Fruit fly (Drosophila melanogaster): ENCODE data around the gene CG10171.

CG10171 gene

dm6 chr3L:13433522-13433921 is 45.8 kb upstream of the CG10171 start (continued):
- TF ChIP-seq CG12769 (tag; optimal IDR thresholded peaks at IDR 0.05) (no peak), sna (GFP tag; IDR thresholded peaks at IDR 0.05; ENCODE audit: partially characterized antibody) (peak; percentile 43), CG2116 (GFP tag; optimal IDR thresholded peaks at IDR 0.05) (no peak)

DNA sequence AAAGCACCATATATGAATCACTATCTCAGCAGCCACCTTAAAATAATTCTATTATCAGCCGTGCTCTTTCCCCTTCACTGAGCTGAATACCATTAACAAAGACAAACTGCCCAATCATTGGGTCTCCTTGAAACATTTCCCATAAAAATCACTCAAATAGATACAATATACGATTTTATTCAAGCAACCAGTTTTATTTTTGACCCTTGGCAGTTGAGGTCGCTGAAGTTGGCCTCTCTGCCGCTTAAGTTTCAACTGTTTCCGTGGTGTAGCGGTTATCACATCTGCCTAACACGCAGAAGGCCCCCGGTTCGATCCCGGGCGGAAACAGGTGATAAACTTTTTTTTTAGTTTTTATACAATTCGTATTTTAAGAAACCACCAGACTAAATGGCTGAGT is 45.1 kb upstream of the CG10171 start:
- no peak for TF ChIP-seq D19A (tag; optimal IDR thresholded peaks at IDR 0.05)
- peak; percentile 75 for TF ChIP-seq Bgb (GFP tag; IDR thresholded peaks at IDR 0.05; ENCODE audit: partially characterized antibody)
- no peak for TF ChIP-seq CG17829 (tag; optimal IDR thresholded peaks at IDR 0.05)
- no peak for TF ChIP-seq CG11398 (GFP tag; optimal IDR thresholded peaks at IDR 0.05)
- no peak for TF ChIP-seq CG12744 (GFP tag; optimal IDR thresholded peaks at IDR 0.05)
- TF ChIP-seq Aef1 (GFP tag; IDR thresholded peaks at IDR 0.05) = no peak
- no peak for TF ChIP-seq CG18262 (tag; optimal IDR thresholded peaks at IDR 0.05)
- no peak for TF ChIP-seq CG14965 (GFP tag; optimal IDR thresholded peaks at IDR 0.05; ENCODE audit: borderline replicate concordance)
- TF ChIP-seq CG8478 (optimal IDR thresholded peaks at IDR 0.05) = no peak
- peak; percentile 13 for TF ChIP-seq CG3995 (GFP tag; optimal IDR thresholded peaks at IDR 0.05)
- TF ChIP-seq CG8089 (GFP tag; optimal IDR thresholded peaks at IDR 0.05) = no peak
- peak; percentile 55; the same call in 1 of the 3 replicates for TF ChIP-seq z (GFP tag; IDR thresholded peaks at IDR 0.05)
- TF ChIP-seq CG30020 (tag; optimal IDR thresholded peaks at IDR 0.05) = no peak
- TF ChIP-seq CG2678 (tag; optimal IDR thresholded peaks at IDR 0.05) = no peak
- TF ChIP-seq pho (GFP tag; optimal IDR thresholded peaks at IDR 0.05) = no peak
- no peak for TF ChIP-seq CG11456 (GFP tag; IDR thresholded peaks at IDR 0.05)
- no peak for TF ChIP-seq CG18619 (GFP tag; optimal IDR thresholded peaks at IDR 0.05)
- TF ChIP-seq CG14860 (GFP tag; IDR thresholded peaks at IDR 0.05; ENCODE audit: partially characterized antibody) = peak; percentile 46
- TF ChIP-seq Bdp1 (GFP tag; optimal IDR thresholded peaks at IDR 0.05) = peak; percentile 98
- no peak for TF ChIP-seq gem (tag; optimal IDR thresholded peaks at IDR 0.05)
- TF ChIP-seq sqz (GFP tag; optimal IDR thresholded peaks at IDR 0.05) = no peak
- no peak for TF ChIP-seq lilli (GFP tag; optimal IDR thresholded peaks at IDR 0.05)
- no peak for TF ChIP-seq H2.0 (GFP tag; IDR thresholded peaks at IDR 0.05)
- TF ChIP-seq Max (GFP tag; optimal IDR thresholded peaks at IDR 0.05) = no peak
- TF ChIP-seq CG15269 (tag; optimal IDR thresholded peaks at IDR 0.05) = no peak
- TF ChIP-seq eyg (GFP tag; optimal IDR thresholded peaks at IDR 0.05) = no peak
- TF ChIP-seq yki (optimal IDR thresholded peaks at IDR 0.05) = no peak
- TF ChIP-seq ken (GFP tag; IDR thresholded peaks at IDR 0.05) = no peak
- no peak for TF ChIP-seq Trl (optimal IDR thresholded peaks at IDR 0.05)
- no peak for TF ChIP-seq Trl (GFP tag; optimal IDR thresholded peaks at IDR 0.05)
- TF ChIP-seq ind (GFP tag; optimal IDR thresholded peaks at IDR 0.05) = no peak
- no peak for TF ChIP-seq dimm (GFP tag; IDR thresholded peaks at IDR 0.05)
- TF ChIP-seq HmgD (GFP tag; optimal IDR thresholded peaks at IDR 0.05) = no peak
- no peak for TF ChIP-seq CG17612 (GFP tag; IDR thresholded peaks at IDR 0.05)
- TF ChIP-seq sim (GFP tag; IDR thresholded peaks at IDR 0.05) = no peak
- TF ChIP-seq CG6272 (GFP tag; IDR thresholded peaks at IDR 0.05) = no peak
- no peak for TF ChIP-seq ara (GFP tag; IDR thresholded peaks at IDR 0.05)
- no peak for TF ChIP-seq Eip74EF (GFP tag; optimal IDR thresholded peaks at IDR 0.05)
- TF ChIP-seq tna (GFP tag; IDR thresholded peaks at IDR 0.05; ENCODE audit: partially characterized antibody) = peak; percentile 72
- no peak for TF ChIP-seq Nf-YC (tag; optimal IDR thresholded peaks at IDR 0.05)
- peak; percentile 39; the same call in 2 of the 3 replicates for TF ChIP-seq CG7963 (GFP tag; IDR thresholded peaks at IDR 0.05; ENCODE audit: partially characterized antibody)
- peak; percentile 70; the same call in 1 of the 2 replicates for TF ChIP-seq bbx (GFP tag; IDR thresholded peaks at IDR 0.05; ENCODE audit: partially characterized antibody)
- no peak for TF ChIP-seq row (GFP tag; IDR thresholded peaks at IDR 0.05)
- no peak for TF ChIP-seq lov (optimal IDR thresholded peaks at IDR 0.05)
- TF ChIP-seq lov (GFP tag; IDR thresholded peaks at IDR 0.05) = no peak
- TF ChIP-seq CG17802 (tag; optimal IDR thresholded peaks at IDR 0.05) = no peak
- peak; percentile 42 for TF ChIP-seq wek (GFP tag; optimal IDR thresholded peaks at IDR 0.05)

All from whole organism, embryonic.